Fruit fly (Drosophila melanogaster): ENCODE data around the gene CG5177.
A peak's percentile ranks its signal among the peaks of the same experiment; 100 is the strongest.

Gene CG5177

dm6 chr2L:7409007-7409406 is 4.0 kb downstream of the CG5177 start:
- TF ChIP-seq Med (GFP tag), result peak; percentile 84
- 0 out of 2 replicates have a peak, but pooled peaks have one; percentile 26 for TF ChIP-seq stc (GFP tag; IDR thresholded peaks at IDR 0.05)
- no peak for TF ChIP-seq Nf-YB (GFP tag; optimal IDR thresholded peaks at IDR 0.05)
- TF ChIP-seq Antp (GFP tag; optimal IDR thresholded peaks at IDR 0.05), result no peak
- TF ChIP-seq CG10979 (tag; optimal IDR thresholded peaks at IDR 0.05), result no peak
- 0 out of 3 replicates have a peak, but pooled peaks have one; percentile 38 for TF ChIP-seq CG6791 (GFP tag; IDR thresholded peaks at IDR 0.05; ENCODE audit: partially characterized antibody)
- no peak for TF ChIP-seq pb (GFP tag; optimal IDR thresholded peaks at IDR 0.05)
- TF ChIP-seq sens (GFP tag), result no peak
- no peak for TF ChIP-seq CG7745 (tag; optimal IDR thresholded peaks at IDR 0.05)
- TF ChIP-seq emc (GFP tag; optimal IDR thresholded peaks at IDR 0.05), result no peak
- TF ChIP-seq CoRest (tag; optimal IDR thresholded peaks at IDR 0.05), result no peak
- no peak for TF ChIP-seq HLH4C (GFP tag; IDR thresholded peaks at IDR 0.05; ENCODE audit: partially characterized antibody)
- TF ChIP-seq gcm2 (GFP tag; optimal IDR thresholded peaks at IDR 0.05), result no peak
- TF ChIP-seq gcm (GFP tag; optimal IDR thresholded peaks at IDR 0.05), result no peak
- no peak for TF ChIP-seq Lhr (GFP tag; optimal IDR thresholded peaks at IDR 0.05)
- peak; percentile 14; the same call in 1 of the 2 replicates for TF ChIP-seq Dref (GFP tag; IDR thresholded peaks at IDR 0.05)
- TF ChIP-seq sc (optimal IDR thresholded peaks at IDR 0.05), result no peak
- no peak for TF ChIP-seq sc (GFP tag; optimal IDR thresholded peaks at IDR 0.05)
- TF ChIP-seq knrl (GFP tag; IDR thresholded peaks at IDR 0.05; ENCODE audit: partially characterized antibody), result 0 out of 3 replicates have a peak, but pooled peaks have one; percentile 18
- TF ChIP-seq Doc3 (GFP tag; IDR thresholded peaks at IDR 0.05; ENCODE audit: partially characterized antibody), result no peak
- no peak for TF ChIP-seq CG33557 (GFP tag; optimal IDR thresholded peaks at IDR 0.05)
- TF ChIP-seq CG16813 (GFP tag; IDR thresholded peaks at IDR 0.05; ENCODE audit: partially characterized antibody), result no peak
- TF ChIP-seq CG17359 (tag; optimal IDR thresholded peaks at IDR 0.05), result no peak
- TF ChIP-seq dmrt99B (tag; optimal IDR thresholded peaks at IDR 0.05), result no peak
- no peak for TF ChIP-seq ham (GFP tag; IDR thresholded peaks at IDR 0.05)
- TF ChIP-seq NfI (GFP tag; optimal IDR thresholded peaks at IDR 0.05), result no peak
- TF ChIP-seq rib (GFP tag; IDR thresholded peaks at IDR 0.05), result no peak
- no peak for TF ChIP-seq Jarid2 (GFP tag; optimal IDR thresholded peaks at IDR 0.05)
- no peak for TF ChIP-seq CG5953 (GFP tag; IDR thresholded peaks at IDR 0.05)
- no peak for TF ChIP-seq MESR4 (GFP tag; optimal IDR thresholded peaks at IDR 0.05)
- TF ChIP-seq CG10959 (GFP tag; IDR thresholded peaks at IDR 0.05), result no peak
- no peak for TF ChIP-seq CG4854 (GFP tag; optimal IDR thresholded peaks at IDR 0.05)
- TF ChIP-seq CG6689 (GFP tag; IDR thresholded peaks at IDR 0.05), result no peak
- no peak for TF ChIP-seq CG17361 (GFP tag; IDR thresholded peaks at IDR 0.05)
- no peak for TF ChIP-seq Dll (GFP tag; IDR thresholded peaks at IDR 0.05; ENCODE audit: partially characterized antibody)
- no peak for TF ChIP-seq wor (GFP tag; IDR thresholded peaks at IDR 0.05)
- TF ChIP-seq lmd (GFP tag; IDR thresholded peaks at IDR 0.05), result no peak
- TF ChIP-seq trh (GFP tag; optimal IDR thresholded peaks at IDR 0.05), result no peak
- peak; percentile 24; the same call in 1 of the 2 replicates for TF ChIP-seq CG11247 (GFP tag; IDR thresholded peaks at IDR 0.05)
- TF ChIP-seq CG6175 (GFP tag; IDR thresholded peaks at IDR 0.05), result no peak
- TF ChIP-seq CG32532 (GFP tag; IDR thresholded peaks at IDR 0.05), result no peak
- no peak for TF ChIP-seq eve (GFP tag; optimal IDR thresholded peaks at IDR 0.05)
- TF ChIP-seq bcd (GFP tag; optimal IDR thresholded peaks at IDR 0.05), result no peak
- no peak for TF ChIP-seq CG17612 (GFP tag; IDR thresholded peaks at IDR 0.05)
- TF ChIP-seq Fer2 (tag; optimal IDR thresholded peaks at IDR 0.05), result no peak
- TF ChIP-seq Bteb2 (GFP tag; optimal IDR thresholded peaks at IDR 0.05), result no peak
- peak; percentile 16 for TF ChIP-seq CG1832 (GFP tag; optimal IDR thresholded peaks at IDR 0.05)
- TF ChIP-seq lbe (GFP tag; optimal IDR thresholded peaks at IDR 0.05), result no peak
- TF ChIP-seq schlank (tag; optimal IDR thresholded peaks at IDR 0.05), result no peak
- TF ChIP-seq CG13775 (GFP tag; optimal IDR thresholded peaks at IDR 0.05), result no peak
- no peak for TF ChIP-seq CG16779 (GFP tag; IDR thresholded peaks at IDR 0.05)
- no peak for TF ChIP-seq GATAe (GFP tag; conservative IDR thresholded peaks at IDR 0.05)

Measured in whole organism, embryonic.